Fruit fly (Drosophila melanogaster): ENCODE data around the gene Brd7-9.

Gene Brd7-9

DNA sequence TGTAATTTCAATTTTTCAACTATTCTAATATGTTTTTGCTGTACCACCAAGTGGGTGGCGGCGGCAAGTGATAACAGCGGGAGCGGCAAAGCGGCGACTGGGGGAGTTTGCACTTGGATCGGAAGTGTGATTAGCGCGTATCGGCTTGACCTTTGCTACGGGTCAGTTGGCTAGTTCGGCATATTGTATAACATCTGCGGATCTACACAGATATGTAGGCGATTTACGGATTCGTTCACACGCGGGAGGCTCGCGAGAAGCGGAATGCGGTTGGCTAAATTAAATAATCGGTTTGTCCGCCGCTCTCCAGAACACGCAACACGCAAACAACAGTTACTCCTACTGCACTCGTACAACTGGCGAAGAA lies 7.4 kb downstream of the Brd7-9 start:
- TF ChIP-seq CG3847 (GFP tag; IDR thresholded peaks at IDR 0.05) (no peak), Opbp (GFP tag; IDR thresholded peaks at IDR 0.05; ENCODE audit: partially characterized antibody) (0 out of 3 replicates have a peak, but pooled peaks have one; percentile 37), sisA (GFP tag; IDR thresholded peaks at IDR 0.05) (no peak), Hr78 (GFP tag; optimal IDR thresholded peaks at IDR 0.05) (peak in 1 of 2 experiments; percentile 74), Gsc (GFP tag; IDR thresholded peaks at IDR 0.05) (no peak), CG12071 (GFP tag; optimal IDR thresholded peaks at IDR 0.05) (no peak), sd (tag; optimal IDR thresholded peaks at IDR 0.05) (peak; percentile 19), slou (GFP tag; optimal IDR thresholded peaks at IDR 0.05) (no peak), dm (GFP tag; optimal IDR thresholded peaks at IDR 0.05) (no peak), pros (GFP tag; optimal IDR thresholded peaks at IDR 0.05) (no peak), B-H1 (GFP tag; IDR thresholded peaks at IDR 0.05) (no peak), Pdp1 (GFP tag; optimal IDR thresholded peaks at IDR 0.05) (peak in 1 of 2 experiments; percentile 87), YL-1 (GFP tag; optimal IDR thresholded peaks at IDR 0.05) (no peak)

DNA sequence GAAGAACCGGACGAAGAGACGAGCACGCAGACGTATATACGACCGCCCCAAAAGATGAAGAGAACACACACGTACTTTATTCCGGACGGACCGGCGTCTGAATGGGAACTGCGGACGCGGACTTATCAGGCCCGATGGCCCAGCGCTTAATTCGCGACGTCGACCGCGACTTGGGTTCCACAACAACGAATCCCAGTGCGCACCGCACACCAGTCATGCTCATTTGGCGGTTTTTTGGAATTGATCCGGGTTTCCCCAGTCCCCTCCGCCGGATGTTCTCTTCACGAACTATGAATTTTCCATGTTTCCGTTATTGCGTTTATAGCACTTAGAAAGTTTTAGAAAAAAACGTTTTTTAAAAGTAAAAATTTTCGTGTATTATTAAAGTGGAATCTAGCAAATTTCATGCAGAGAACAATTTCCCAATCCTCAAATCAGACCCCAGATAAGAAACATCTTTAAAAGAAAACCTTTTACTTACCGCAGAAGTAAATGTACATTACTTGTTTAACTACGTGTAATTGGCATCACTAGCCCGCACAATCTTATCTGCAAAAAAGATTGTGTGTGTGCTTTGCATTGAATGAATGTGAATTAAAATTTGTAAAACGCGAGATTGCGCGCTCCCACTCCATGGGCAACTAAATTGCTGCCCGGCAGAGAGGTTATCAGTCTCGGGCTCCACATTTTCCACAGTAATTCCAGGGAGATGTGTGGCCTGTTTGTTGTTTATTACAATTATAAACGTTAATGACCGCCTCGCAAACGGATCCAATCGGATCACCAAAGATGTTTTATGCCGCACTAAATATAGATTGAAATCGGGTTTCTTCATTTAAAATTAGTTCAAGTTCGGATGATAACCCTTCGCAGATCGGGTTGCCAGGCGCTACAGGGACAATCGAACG lies 8.0 kb downstream of the Brd7-9 start, which contains the start of gene CG7149:
Gene CG7149, minus strand, starts transcription at position 110 of the 908 bp plus-strand sequence.
- TF ChIP-seq Jarid2 (GFP tag; optimal IDR thresholded peaks at IDR 0.05) (peak; percentile 59), sd (tag; optimal IDR thresholded peaks at IDR 0.05) (peak; percentile 25), TFAM (GFP tag; optimal IDR thresholded peaks at IDR 0.05) (no peak), CG2120 (GFP tag; optimal IDR thresholded peaks at IDR 0.05) (peak; percentile 53), exex (tag; optimal IDR thresholded peaks at IDR 0.05) (peak; percentile 91), lilli (GFP tag; optimal IDR thresholded peaks at IDR 0.05) (peak; percentile 44), CG14050 (GFP tag; IDR thresholded peaks at IDR 0.05) (no peak), D19A (tag; optimal IDR thresholded peaks at IDR 0.05) (peak; percentile 9), CG15514 (GFP tag; optimal IDR thresholded peaks at IDR 0.05) (peak; percentile 28), CG12769 (tag; optimal IDR thresholded peaks at IDR 0.05) (peak; percentile 62), CG10147 (GFP tag; optimal IDR thresholded peaks at IDR 0.05) (peak; percentile 7), CG34376 (GFP tag; optimal IDR thresholded peaks at IDR 0.05) (peak; percentile 95), Mrtf (GFP tag; IDR thresholded peaks at IDR 0.05) (no peak), gce (GFP tag; IDR thresholded peaks at IDR 0.05) (0 out of 3 replicates have a peak, but pooled peaks have one; percentile 26), Vsx1 (GFP tag; optimal IDR thresholded peaks at IDR 0.05) (peak; percentile 39), MBD-R2 (GFP tag; IDR thresholded peaks at IDR 0.05) (0 out of 2 replicates have a peak, but pooled peaks have one; percentile 8), chm (GFP tag; IDR thresholded peaks at IDR 0.05) (no peak; the same call in 1 of the 2 replicates), cwo (GFP tag; optimal IDR thresholded peaks at IDR 0.05) (peak; percentile 57), CG7556 (GFP tag; optimal IDR thresholded peaks at IDR 0.05) (peak; percentile 33), CoRest (tag; optimal IDR thresholded peaks at IDR 0.05) (peak; percentile 35), Ets65A (GFP tag) (peak; percentile 6), CG31365 (tag; optimal IDR thresholded peaks at IDR 0.05) (no peak), Hsf (GFP tag; optimal IDR thresholded peaks at IDR 0.05) (peak; percentile 21), Sry-β (GFP tag; optimal IDR thresholded peaks at IDR 0.05) (peak; percentile 87), HLH4C (GFP tag; IDR thresholded peaks at IDR 0.05; ENCODE audit: partially characterized antibody) (0 out of 3 replicates have a peak, but pooled peaks have one; percentile 7), Adf1 (GFP tag; IDR thresholded peaks at IDR 0.05) (peak; percentile 94), row (GFP tag; IDR thresholded peaks at IDR 0.05) (peak; percentile 84), repo (GFP tag; optimal IDR thresholded peaks at IDR 0.05) (no peak), Atf6 (GFP tag; IDR thresholded peaks at IDR 0.05) (peak; percentile 52), HLH54F (GFP tag; optimal IDR thresholded peaks at IDR 0.05) (peak; percentile 5), mirr (GFP tag; optimal IDR thresholded peaks at IDR 0.05) (peak; percentile 96), CG15269 (tag; optimal IDR thresholded peaks at IDR 0.05) (no peak), Hand (GFP tag; optimal IDR thresholded peaks at IDR 0.05) (peak; percentile 40), CG9817 (tag; optimal IDR thresholded peaks at IDR 0.05) (peak; percentile 10)
